Worm (Caenorhabditis elegans) whole organism, L4 larva: ENCODE results near the gene acr-16.

Experiments used
- D1046.2 ChIP-seq: fragments of 200-800 bp; sonication (Bioruptor generic); IDR thresholded peaks from 2 replicates; pipeline ENCODE4 v1.3.6; 2022; ENCODE audit warnings: missing genetic modification characterization, missing compliant biosample characterization
- R02D3.7 ChIP-seq: fragments of 150-350 bp; sonication (generic microtip); optimal IDR thresholded peaks from 3 replicates; lab custom pipeline; 2014; ENCODE audit warnings: missing biosample characterization, missing genetic modification characterization
- T20F7.1 ChIP-seq: fragments of 200-800 bp; sonication (Bioruptor generic); optimal IDR thresholded peaks from 2 replicates; lab custom pipeline; 2018; ENCODE audit warnings: mild to moderate bottlenecking, missing genetic modification characterization, missing compliant biosample characterization
- Y48G9A.11 ChIP-seq: fragments of 200-800 bp; sonication (Bioruptor generic); IDR thresholded peaks from 2 replicates; pipeline ENCODE4 v1.3.6; 2022; ENCODE audit warnings: missing genetic modification reagents, missing genetic modification characterization, missing compliant biosample characterization
- ZK546.5 ChIP-seq, 2 experiments: sonication (generic microtip); optimal IDR thresholded peaks; 2 replicates each; lab custom pipeline; 2017; ENCODE audit warnings: missing biosample characterization in 2 of 2, missing genetic modification characterization in 2 of 2
- ceh-28 ChIP-seq: fragments of 150-350 bp; optimal IDR thresholded peaks from 2 replicates; lab custom pipeline; 2014; ENCODE audit warnings: missing biosample characterization, missing genetic modification reagents, missing genetic modification characterization
- ceh-62 ChIP-seq: sonication (generic microtip); optimal IDR thresholded peaks from 2 replicates; lab custom pipeline; 2017; ENCODE audit warnings: missing biosample characterization, missing genetic modification characterization
- daf-19 ChIP-seq: fragments of 200-800 bp; sonication (Bioruptor generic); conservative IDR thresholded peaks from 2 replicates; pipeline ENCODE4 v1.3.6; 2022; ENCODE audit warnings: missing genetic modification characterization, missing compliant biosample characterization
- dmd-9 ChIP-seq: fragments of 200-800 bp; sonication (Bioruptor generic); IDR thresholded peaks from 2 replicates; pipeline ENCODE4 v1.3.6; 2022; ENCODE audit warnings: missing genetic modification reagents, missing genetic modification characterization, missing compliant biosample characterization
- dpl-1 ChIP-seq: fragments of 150-350 bp; optimal IDR thresholded peaks from 2 replicates; lab custom pipeline; 2014; ENCODE audit warnings: missing biosample characterization, missing genetic modification reagents, missing genetic modification characterization
- egl-27 ChIP-seq: sonication (generic microtip); optimal IDR thresholded peaks from 3 replicates; lab custom pipeline; 2017; ENCODE audit warnings: missing biosample characterization, missing genetic modification reagents, missing genetic modification characterization
- hlh-11 ChIP-seq: fragments of 200-800 bp; sonication (Bioruptor generic); optimal IDR thresholded peaks from 2 replicates; lab custom pipeline; 2018; ENCODE audit warnings: mild to moderate bottlenecking, missing genetic modification characterization, missing compliant biosample characterization
- hlh-30 ChIP-seq: sonication (generic microtip); optimal IDR thresholded peaks from 2 replicates; lab custom pipeline; 2017; ENCODE audit warnings: antibody characterized with exemption, mild to moderate bottlenecking, missing genetic modification characterization, missing compliant biosample characterization; ENCODE audit not compliant: insufficient read depth
- mdt-29 ChIP-seq: fragments of 200-800 bp; sonication (Bioruptor generic); IDR thresholded peaks from 2 replicates; pipeline ENCODE4 v1.3.6; 2022; ENCODE audit warnings: missing genetic modification reagents, missing genetic modification characterization, missing compliant biosample characterization
- mep-1 ChIP-seq: fragments of 150-350 bp; sonication (generic microtip); optimal IDR thresholded peaks from 3 replicates; lab custom pipeline; 2014; ENCODE audit warnings: missing biosample characterization, missing genetic modification characterization
- mes-2 ChIP-seq: sonication (generic microtip); optimal IDR thresholded peaks from 2 replicates; lab custom pipeline; 2016; ENCODE audit warnings: missing genotype, mild to moderate bottlenecking, missing genetic modification characterization, missing compliant biosample characterization; ENCODE audit not compliant: poor library complexity, severe bottlenecking
- mxl-2 ChIP-seq: fragments of 200-800 bp; sonication (Bioruptor generic); conservative IDR thresholded peaks from 2 replicates; pipeline ENCODE4 v1.3.6; 2022; ENCODE audit warnings: missing genetic modification reagents, missing genetic modification characterization, missing compliant biosample characterization
- mxl-3 ChIP-seq: fragments of 200-800 bp; sonication (Bioruptor generic); optimal IDR thresholded peaks from 2 replicates; lab custom pipeline; 2018; ENCODE audit warnings: mild to moderate bottlenecking, missing genetic modification characterization, missing compliant biosample characterization
- nhr-102 ChIP-seq: sonication (generic microtip); optimal IDR thresholded peaks from 2 replicates; lab custom pipeline; 2016; ENCODE audit warnings: mild to moderate bottlenecking, missing genetic modification characterization, moderate library complexity, missing compliant biosample characterization
- nhr-11 ChIP-seq: fragments of 150-350 bp; optimal IDR thresholded peaks from 2 replicates; lab custom pipeline; 2014; ENCODE audit warnings: missing biosample characterization, missing genetic modification characterization
- nhr-28 ChIP-seq: fragments of 150-350 bp; optimal IDR thresholded peaks from 2 replicates; lab custom pipeline; 2014; ENCODE audit warnings: missing biosample characterization, missing genetic modification characterization
- nhr-42 ChIP-seq: fragments of 200-800 bp; sonication (Bioruptor generic); IDR thresholded peaks from 2 replicates; pipeline ENCODE4 v1.3.6; 2022; ENCODE audit warnings: missing genetic modification characterization, missing compliant biosample characterization
- nhr-76 ChIP-seq: fragments of 150-350 bp; optimal IDR thresholded peaks from 2 replicates; lab custom pipeline; 2014; ENCODE audit warnings: missing biosample characterization, missing genetic modification characterization
- pha-4 ChIP-seq, 2 experiments: fragments of 150-350 bp in 1 of 2; fragments of 200-800 bp in 1 of 2; sonication (Bioruptor generic) in 1 of 2; IDR thresholded peaks in 1 of 2; optimal IDR thresholded peaks in 1 of 2; 2 replicates each; pipeline versions ENCODE4 v1.3.6 to Lab custom; 2014 to 2022; ENCODE audit warnings: missing genetic modification characterization in 2 of 2, missing genetic modification reagents in 2 of 2, missing biosample characterization in 1 of 2, missing compliant biosample characterization in 1 of 2
- php-3 ChIP-seq: fragments of 200-800 bp; sonication (Bioruptor generic); IDR thresholded peaks from 2 replicates; pipeline ENCODE4 v1.3.6; 2022; ENCODE audit warnings: missing genetic modification reagents, missing genetic modification characterization, missing compliant biosample characterization
- pqm-1 ChIP-seq: sonication (generic microtip); optimal IDR thresholded peaks from 2 replicates; lab custom pipeline; 2017; ENCODE audit warnings: missing biosample characterization, missing genetic modification characterization
- saeg-2 ChIP-seq: fragments of 200-800 bp; sonication (Bioruptor generic); IDR thresholded peaks from 2 replicates; pipeline ENCODE4 v1.3.6; 2022; ENCODE audit warnings: missing genetic modification reagents, missing genetic modification characterization, missing compliant biosample characterization
- sdz-12 ChIP-seq: fragments of 200-800 bp; sonication (Bioruptor generic); optimal IDR thresholded peaks from 2 replicates; lab custom pipeline; 2018; ENCODE audit warnings: mild to moderate bottlenecking, missing genetic modification characterization, missing compliant biosample characterization
- set-16 ChIP-seq: fragments of 200-800 bp; sonication (Bioruptor generic); IDR thresholded peaks from 2 replicates; pipeline ENCODE4 v1.3.6; 2022; ENCODE audit warnings: missing genetic modification reagents, missing genetic modification characterization, missing compliant biosample characterization
- tag-97 ChIP-seq: fragments of 200-800 bp; sonication (Bioruptor generic); IDR thresholded peaks from 2 replicates; pipeline ENCODE4 v1.3.6; 2022; ENCODE audit warnings: missing genetic modification characterization, missing compliant biosample characterization
- tra-1 ChIP-seq: fragments of 200-800 bp; sonication (Bioruptor generic); IDR thresholded peaks from 2 replicates; pipeline ENCODE4 v1.3.6; 2022; ENCODE audit warnings: missing genetic modification reagents, missing genetic modification characterization, missing compliant biosample characterization
- unc-130 ChIP-seq: sonication (generic microtip); optimal IDR thresholded peaks from 2 replicates; lab custom pipeline; 2016; ENCODE audit warnings: missing genetic modification reagents, missing genetic modification characterization, missing compliant biosample characterization
- vab-7 ChIP-seq: fragments of 200-800 bp; sonication (Bioruptor generic); IDR thresholded peaks from 2 replicates; pipeline ENCODE4 v1.3.6; 2022; ENCODE audit warnings: missing genetic modification reagents, missing genetic modification characterization, missing compliant biosample characterization
- zfp-3 ChIP-seq: fragments of 200-800 bp; sonication (Bioruptor generic); conservative IDR thresholded peaks from 2 replicates; pipeline ENCODE4 v1.3.6; 2022; ENCODE audit warnings: missing genetic modification reagents, missing genetic modification characterization, missing compliant biosample characterization
- zip-11 ChIP-seq: fragments of 200-800 bp; sonication (Bioruptor generic); IDR thresholded peaks from 2 replicates; pipeline ENCODE4 v1.3.6; 2022; ENCODE audit warnings: missing genetic modification characterization, missing compliant biosample characterization
- zip-2 ChIP-seq: fragments of 150-350 bp; optimal IDR thresholded peaks from 2 replicates; lab custom pipeline; 2014; ENCODE audit warnings: missing biosample characterization, missing genetic modification characterization

Gene acr-16

ce11 chrV:8518822-8519392 lies 42.1 kb upstream of the acr-16 start, which contains the start of gene F45F2.10:
F45F2.10 (minus strand) TSS chrV:8518872.
- TF ChIP-seq zip-2 (tag; lab: Kevin White, UChicago) = no peak
- TF ChIP-seq R02D3.7 (tag; lab: Kevin White, UChicago) = peak; percentile 41
- no peak for TF ChIP-seq ZK546.5 (tag; optimal IDR thresholded peaks at IDR 0.05; lab: Kevin White, UChicago)
- TF ChIP-seq php-3 = no peak
- TF ChIP-seq nhr-11 (tag; lab: Kevin White, UChicago) = no peak
- peak; percentile 45 for TF ChIP-seq mes-2
- no peak for TF ChIP-seq ceh-62 (tag; lab: Kevin White, UChicago)
- TF ChIP-seq egl-27 (tag; lab: Kevin White, UChicago) = no peak
- TF ChIP-seq pha-4 (GFP tag; IDR thresholded peaks at IDR 0.05; lab: Robert Waterston, UW) = no peak
- no peak for TF ChIP-seq pha-4 (tag; optimal IDR thresholded peaks at IDR 0.05; lab: Kevin White, UChicago)
- no peak for TF ChIP-seq tag-97 (GFP tag; lab: Robert Waterston, UW)
- TF ChIP-seq nhr-102 (tag; lab: Kevin White, UChicago) = no peak
- no peak for TF ChIP-seq mdt-29 (GFP tag; lab: Robert Waterston, UW)
- no peak for TF ChIP-seq nhr-76 (tag; lab: Kevin White, UChicago)
- no peak for TF ChIP-seq D1046.2 (GFP tag; lab: Robert Waterston, UW)
- TF ChIP-seq T20F7.1 (GFP tag; lab: Kevin White, UChicago) = no peak
- TF ChIP-seq unc-130 = no peak
- TF ChIP-seq ceh-28 (tag; lab: Kevin White, UChicago) = no peak
- TF ChIP-seq vab-7 = no peak
- peak; percentile 26 for TF ChIP-seq dpl-1 (GFP tag; lab: Kevin White, UChicago)
- no peak for TF ChIP-seq saeg-2 (GFP tag; lab: Robert Waterston, UW)
- TF ChIP-seq nhr-42 = no peak
- no peak for TF ChIP-seq mxl-2 (GFP tag; lab: Robert Waterston, UW)
- TF ChIP-seq pqm-1 (tag; lab: Kevin White, UChicago) = no peak
- TF ChIP-seq dmd-9 (GFP tag; lab: Robert Waterston, UW) = no peak

- TF ChIP-seq mep-1 (tag; lab: Kevin White, UChicago) (no peak), mdt-29 (GFP tag; lab: Robert Waterston, UW) (no peak), zfp-3 (no peak), daf-19 (GFP tag; lab: Robert Waterston, UW) (no peak), hlh-30 (tag; lab: Kevin White, UChicago) (no peak), mxl-2 (GFP tag; lab: Robert Waterston, UW) (no peak), sdz-12 (no peak), zip-11 (GFP tag; lab: Robert Waterston, UW) (no peak), nhr-28 (no peak), hlh-11 (tag; lab: Kevin White, UChicago) (no peak), mxl-3 (GFP tag; lab: Kevin White, UChicago) (no peak), tra-1 (GFP tag; lab: Robert Waterston, UW) (no peak), Y48G9A.11 (GFP tag; lab: Robert Waterston, UW) (no peak), ceh-62 (tag; lab: Kevin White, UChicago) (no peak), dmd-9 (GFP tag; lab: Robert Waterston, UW) (no peak), set-16 (GFP tag; lab: Robert Waterston, UW) (no peak), vab-7 (no peak)
Observed at ce11 chrV:8520846-8521553, 40.0 kb upstream of the acr-16 start, which contains the start of the genes F45F2.11 and otpl-7. F45F2.11 (minus strand) TSS chrV:8520896. otpl-7 (plus strand) TSS chrV:8521503.
